Fruit fly (Drosophila melanogaster) whole organism, embryonic: ENCODE data around the gene CG43295.

Experiments used
- Blimp-1 ChIP-seq: fragments of 200-800 bp; sonication (Bioruptor generic); optimal IDR thresholded peaks from 3 replicates; lab custom pipeline; 2018; ENCODE audit warnings: missing biosample characterization, missing genetic modification characterization, mild to moderate bottlenecking, moderate library complexity, missing genetic modification reagents
- CG11695 ChIP-seq: fragments of 200-800 bp; sonication (Bioruptor generic); IDR thresholded peaks from 3 replicates; pipeline ENCODE4 v1.3.6; 2022; ENCODE audit warnings: missing biosample characterization, missing genetic modification characterization
- CG17385 ChIP-seq: fragments of 200-800 bp; sonication (Bioruptor generic); optimal IDR thresholded peaks from 3 replicates; lab custom pipeline; 2018; ENCODE audit warnings: missing biosample characterization, mild to moderate bottlenecking, missing genetic modification characterization
- CG3726 ChIP-seq: fragments of 200-800 bp; sonication (Bioruptor generic); IDR thresholded peaks from 3 replicates; pipeline ENCODE4, ENCODE4 v1.3.6; 2022; ENCODE audit warnings: missing biosample characterization, missing genetic modification characterization
- CG42726 ChIP-seq: fragments of 200-800 bp; sonication (Bioruptor generic); IDR thresholded peaks from 2 replicates; pipeline ENCODE4 v1.3.6; 2022; ENCODE audit warnings: missing biosample characterization, missing genetic modification characterization; ENCODE audit not compliant: partially characterized antibody
- NC2α ChIP-seq: fragments of 200-800 bp; sonication (Bioruptor generic); optimal IDR thresholded peaks from 2 replicates; lab custom pipeline; 2016; ENCODE audit warnings: missing biosample characterization, missing genetic modification characterization
- Poxn ChIP-seq: fragments of 200-800 bp; sonication (Bioruptor generic); IDR thresholded peaks from 2 replicates; pipeline ENCODE4 v1.3.6; 2022; ENCODE audit warnings: missing biosample characterization, missing genetic modification characterization
- Side ChIP-seq: fragments of 200-800 bp; sonication (Bioruptor generic); optimal IDR thresholded peaks from 2 replicates; lab custom pipeline; 2016; ENCODE audit warnings: missing biosample characterization, missing genetic modification characterization
- crc ChIP-seq: fragments of 200-800 bp; sonication (Bioruptor generic); optimal IDR thresholded peaks from 2 replicates; lab custom pipeline; 2016; ENCODE audit warnings: missing biosample characterization, missing genetic modification characterization
- ham ChIP-seq: fragments of 200-800 bp; sonication (Bioruptor generic); IDR thresholded peaks from 2 replicates; pipeline ENCODE4 v1.3.6; 2022; ENCODE audit warnings: missing biosample characterization, missing genetic modification characterization
- sr ChIP-seq: fragments of 200-800 bp; sonication (Bioruptor generic); IDR thresholded peaks from 3 replicates; pipeline ENCODE4 v1.3.6; 2022; ENCODE audit warnings: missing biosample characterization, missing genetic modification characterization

DNA sequence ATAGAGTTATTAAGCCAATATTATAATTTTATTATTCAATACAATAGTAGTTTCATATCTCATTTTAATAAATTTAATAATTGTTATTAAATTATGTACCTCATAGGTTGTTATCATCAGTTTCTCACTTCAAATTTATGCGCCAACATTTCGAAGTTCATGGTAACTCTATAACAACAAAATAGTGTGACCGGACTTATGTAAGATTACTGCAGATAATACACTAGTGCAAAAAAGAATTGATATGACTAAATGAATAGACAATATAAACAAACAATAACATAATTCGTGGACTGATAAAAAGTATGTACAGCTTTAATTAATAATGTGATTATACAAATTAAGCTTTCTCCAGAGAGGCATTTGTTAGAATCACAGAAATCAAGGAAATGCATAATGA lies 16.1 kb downstream of the CG43295 start, which contains the start of gene Strump:
- TF ChIP-seq Blimp-1 (GFP tag; lab: Kevin White, UChicago) (no peak), CG3726 (GFP tag; lab: Robert Waterston, UW) (no peak), Side (GFP tag; lab: Kevin White, UChicago) (no peak), CG17385 (no peak), Poxn (no peak), CG42726 (no peak), CG11695 (no peak), ham (GFP tag; lab: Robert Waterston, UW) (no peak), NC2α (GFP tag; lab: Kevin White, UChicago) (no peak), sr (GFP tag; lab: Robert Waterston, UW) (no peak), crc (no peak)
